Fruit fly (Drosophila melanogaster) whole organism, adult: ENCODE data around the gene CG7382.

Experiments
- CG14711 ChIP-seq: fragments of 200-800 bp; sonication (Bioruptor generic); optimal IDR thresholded peaks from 2 replicates; lab custom pipeline; 2018; ENCODE audit warnings: missing biosample characterization, mild to moderate bottlenecking, missing genetic modification characterization, moderate library complexity
- kay ChIP-seq: fragments of 200-800 bp; sonication (Bioruptor generic); peaks from one replicate; lab custom pipeline; 2016; ENCODE audit warnings: missing biosample characterization, missing genetic modification characterization, borderline replicate concordance
- ovo ChIP-seq: fragments of 200-800 bp; sonication (Bioruptor generic); optimal IDR thresholded peaks from 2 replicates; lab custom pipeline; 2016; ENCODE audit warnings: missing biosample characterization, missing genetic modification characterization

DNA sequence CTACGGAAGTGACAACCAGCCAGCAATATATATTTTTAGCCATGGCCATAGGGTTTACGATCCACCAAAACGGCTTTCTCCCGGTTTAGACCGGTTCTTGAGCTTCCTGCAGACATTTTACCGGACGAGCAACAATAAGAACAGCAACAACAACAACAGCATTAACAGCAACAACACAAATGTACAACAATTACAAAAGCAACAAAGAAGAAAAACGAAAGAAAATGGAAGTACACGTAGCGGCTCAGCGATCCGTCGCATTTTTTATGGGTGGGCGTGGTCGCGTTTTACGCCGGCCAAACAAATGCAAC is 26.5 kb upstream of the CG7382 start:
- no peak for TF ChIP-seq CG14711 (tag; lab: Kevin White, UChicago)
- no peak for TF ChIP-seq kay (GFP tag; lab: Kevin White, UChicago)
- no peak for TF ChIP-seq ovo (GFP tag; lab: Kevin White, UChicago)
